Worm (Caenorhabditis elegans) whole organism, late embryonic: ENCODE data around the gene Y54G2A.72.

Experiments used
- ama-1 ChIP-seq: fragments of 150-350 bp; optimal IDR thresholded peaks from 2 replicates; lab custom pipeline; 2014
- ceh-31 ChIP-seq: sonication (generic microtip); optimal IDR thresholded peaks from 2 replicates; lab custom pipeline; 2016; ENCODE audit warnings: missing genetic modification characterization, missing compliant biosample characterization
- dmd-4 ChIP-seq: sonication (generic microtip); optimal IDR thresholded peaks from 2 replicates; lab custom pipeline; 2016; ENCODE audit warnings: borderline replicate concordance, missing genetic modification characterization, missing compliant biosample characterization
- fkh-10 ChIP-seq: fragments of 150-350 bp; optimal IDR thresholded peaks from 2 replicates; lab custom pipeline; 2014; ENCODE audit warnings: missing biosample characterization, missing genetic modification reagents, missing genetic modification characterization
- nfya-1 ChIP-seq: sonication (generic microtip); optimal IDR thresholded peaks from 2 replicates; lab custom pipeline; 2017; ENCODE audit warnings: missing genetic modification characterization, mild to moderate bottlenecking, missing compliant biosample characterization, antibody characterized with exemption, moderate library complexity
- nhr-11 ChIP-seq: fragments of 150-350 bp; optimal IDR thresholded peaks from 2 replicates; lab custom pipeline; 2014; ENCODE audit warnings: missing biosample characterization, missing genetic modification characterization
- npax-4 ChIP-seq: sonication (generic microtip); optimal IDR thresholded peaks from 2 replicates; lab custom pipeline; 2016; ENCODE audit warnings: missing genetic modification characterization, missing compliant biosample characterization
- pag-3 ChIP-seq: sonication (generic microtip); optimal IDR thresholded peaks from 2 replicates; lab custom pipeline; 2016; ENCODE audit warnings: missing compliant biosample characterization, missing genetic modification characterization, borderline replicate concordance
- pha-4 ChIP-seq: fragments of 150-350 bp; optimal IDR thresholded peaks from 2 replicates; lab custom pipeline; 2018; ENCODE audit warnings: missing biosample characterization, missing genetic modification reagents, missing genetic modification characterization
- pqm-1 ChIP-seq: sonication (generic microtip); optimal IDR thresholded peaks from 2 replicates; lab custom pipeline; 2016; ENCODE audit warnings: missing genetic modification characterization, missing compliant biosample characterization
- pros-1 ChIP-seq: fragments of 150-350 bp; optimal IDR thresholded peaks from 2 replicates; lab custom pipeline; 2014; ENCODE audit warnings: missing biosample characterization, missing genetic modification reagents, missing genetic modification characterization
- ref-2 ChIP-seq: sonication (generic microtip); optimal IDR thresholded peaks from 2 replicates; lab custom pipeline; 2016; ENCODE audit warnings: missing genetic modification characterization, missing compliant biosample characterization
- sox-2 ChIP-seq: fragments of 200-800 bp; sonication (Bioruptor generic); IDR thresholded peaks from 2 replicates; pipeline ENCODE4 v1.3.6; 2022; ENCODE audit warnings: missing genetic modification reagents, missing genetic modification characterization, missing compliant biosample characterization
- unc-55 ChIP-seq: sonication (generic microtip); optimal IDR thresholded peaks from 2 replicates; lab custom pipeline; 2017; ENCODE audit warnings: missing biosample characterization, missing genetic modification reagents, missing genetic modification characterization

ce11 chrIV:2802193-2802592 lies 24.3 kb downstream of the Y54G2A.72 start:
- TF ChIP-seq pqm-1 (tag; lab: Kevin White, UChicago) (no peak), ama-1 (lab: Kevin White, UChicago) (no peak), nfya-1 (tag; lab: Kevin White, UChicago) (no peak), pag-3 (tag; lab: Kevin White, UChicago) (no peak), pros-1 (tag; lab: Kevin White, UChicago) (no peak), ceh-31 (tag; lab: Kevin White, UChicago) (no peak), ref-2 (tag; lab: Kevin White, UChicago) (no peak), unc-55 (GFP tag; lab: Kevin White, UChicago) (no peak), dmd-4 (tag; lab: Kevin White, UChicago) (no peak), pha-4 (tag; lab: Kevin White, UChicago) (no peak), sox-2 (no peak), nhr-11 (tag; lab: Kevin White, UChicago) (no peak), fkh-10 (GFP tag; lab: Kevin White, UChicago) (no peak), npax-4 (no peak)
